Fruit fly (Drosophila melanogaster): ENCODE measurements around the gene GatA.

DNA sequence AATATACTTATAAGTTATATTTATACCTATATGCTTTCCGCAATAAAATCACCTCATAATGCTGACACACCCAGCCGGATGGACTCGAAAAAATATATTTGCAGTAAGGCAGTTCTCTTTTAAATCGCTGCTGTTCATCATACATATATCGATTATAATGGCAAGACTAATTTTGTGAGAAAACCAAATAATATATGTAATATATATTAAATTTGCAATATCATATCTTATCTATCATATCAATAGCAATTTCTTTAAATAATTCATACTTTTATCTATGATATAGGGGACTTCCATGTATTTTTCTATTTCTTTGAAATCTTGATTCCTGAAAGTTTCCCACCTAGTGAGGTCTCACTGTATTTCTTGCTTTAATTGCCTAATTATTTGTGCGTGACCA lies 33.9 kb upstream of the GatA start:
- TF ChIP-seq Crg-1 (GFP tag; optimal IDR thresholded peaks at IDR 0.05) (no peak), CG12768 (GFP tag; optimal IDR thresholded peaks at IDR 0.05) (no peak), pad (GFP tag; optimal IDR thresholded peaks at IDR 0.05) (no peak), CG7045 (GFP tag; optimal IDR thresholded peaks at IDR 0.05) (no peak), CG7101 (tag; optimal IDR thresholded peaks at IDR 0.05) (no peak), kay (GFP tag; ENCODE audit: borderline replicate concordance) (peak; percentile 61), CG1620 (GFP tag; optimal IDR thresholded peaks at IDR 0.05) (no peak), Mnt (GFP tag; optimal IDR thresholded peaks at IDR 0.05) (no peak), cnc (optimal IDR thresholded peaks at IDR 0.05) (no peak), bab1 (GFP tag; optimal IDR thresholded peaks at IDR 0.05) (no peak)

Measured in whole organism, adult.